Worm (Caenorhabditis elegans) whole organism, young adult: ENCODE results near the gene sra-27.

ENCODE experiments used
- B0035.1 ChIP-seq: sonication (generic microtip); optimal IDR thresholded peaks from 2 replicates; lab custom pipeline; 2016; ENCODE audit warnings: missing genetic modification characterization, mild to moderate bottlenecking, missing compliant biosample characterization, missing genotype, missing genetic modification reagents
- F55B11.4 ChIP-seq: sonication (generic microtip); optimal IDR thresholded peaks from 2 replicates; lab custom pipeline; 2016; ENCODE audit warnings: missing compliant biosample characterization, missing genetic modification characterization, borderline replicate concordance; ENCODE audit not compliant: insufficient read depth
- Y53G8AR.9 ChIP-seq: fragments of 200-800 bp; sonication (Bioruptor generic); conservative IDR thresholded peaks from 2 replicates; pipeline ENCODE4 v1.3.6; 2022; ENCODE audit warnings: missing genetic modification reagents, missing genetic modification characterization, missing compliant biosample characterization
- Y95B8A.8 ChIP-seq: fragments of 200-800 bp; sonication (Bioruptor generic); IDR thresholded peaks from 2 replicates; pipeline ENCODE4 v1.3.6; 2022; ENCODE audit warnings: missing genetic modification reagents, missing genetic modification characterization, missing compliant biosample characterization
- egl-44 ChIP-seq: fragments of 200-800 bp; sonication (Bioruptor generic); IDR thresholded peaks from 2 replicates; pipeline ENCODE4 v1.3.6; 2022; ENCODE audit warnings: missing genetic modification reagents, missing genetic modification characterization, missing compliant biosample characterization
- lin-35 ChIP-seq, 3 experiments: fragments of 150-350 bp in 2 of 3; sonication (generic microtip) in 1 of 3; optimal IDR thresholded peaks; 2 replicates each; lab custom pipeline; 2014 to 2018; ENCODE audit warnings: missing biosample characterization in 3 of 3, missing genetic modification characterization in 3 of 3, missing genetic modification reagents in 3 of 3
- lin-54 ChIP-seq: fragments of 200-800 bp; sonication (Bioruptor generic); optimal IDR thresholded peaks from 2 replicates; lab custom pipeline; 2018; ENCODE audit warnings: mild to moderate bottlenecking, missing genetic modification characterization, missing compliant biosample characterization
- mes-4 ChIP-seq: sonication (generic microtip); optimal IDR thresholded peaks from 2 replicates; lab custom pipeline; 2016; ENCODE audit warnings: missing genotype, missing genetic modification characterization, missing compliant biosample characterization
- nfyb-1 ChIP-seq: fragments of 200-800 bp; sonication (Bioruptor generic); IDR thresholded peaks from 2 replicates; pipeline ENCODE4 v1.3.6; 2022; ENCODE audit warnings: missing genetic modification reagents, missing genetic modification characterization, missing compliant biosample characterization
- pha-4 ChIP-seq: fragments of 150-350 bp; sonication (generic microtip); optimal IDR thresholded peaks from 2 replicates; lab custom pipeline; 2014; ENCODE audit warnings: missing biosample characterization, missing genetic modification reagents, missing genetic modification characterization
- repo-1 ChIP-seq: sonication (generic microtip); optimal IDR thresholded peaks from 2 replicates; lab custom pipeline; 2017; ENCODE audit warnings: mild to moderate bottlenecking, missing genetic modification characterization, missing compliant biosample characterization
- sdz-38 ChIP-seq: sonication (generic microtip); optimal IDR thresholded peaks from 2 replicates; lab custom pipeline; 2016; ENCODE audit warnings: missing genotype, missing genetic modification characterization, missing compliant biosample characterization

DNA sequence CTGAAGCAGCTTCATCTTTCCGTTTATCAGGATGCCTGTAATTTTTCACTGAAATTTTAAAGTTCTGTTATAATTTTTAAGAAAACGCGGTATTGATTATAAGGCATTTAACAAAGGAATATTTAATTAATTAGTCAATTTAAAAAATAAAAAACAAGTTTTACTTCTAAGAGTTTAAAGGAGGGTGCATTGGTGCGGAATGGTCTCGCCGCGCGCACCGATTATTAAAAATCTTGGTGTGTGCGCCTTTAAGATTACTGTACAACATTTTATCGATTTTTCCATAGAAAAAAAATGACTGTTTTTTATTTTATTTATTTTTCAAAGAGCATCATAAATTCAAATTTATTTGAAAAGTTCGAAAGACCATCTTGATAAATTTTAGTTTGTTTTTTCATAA lies 28.7 kb downstream of the sra-27 start:
- TF ChIP-seq lin-54 (GFP tag; lab: Kevin White, UChicago) = no peak
- no peak for TF ChIP-seq pha-4 (tag; lab: Kevin White, UChicago)
- no peak for TF ChIP-seq Y95B8A.8 (GFP tag; lab: Robert Waterston, UW)
- TF ChIP-seq lin-35 (GFP tag; optimal IDR thresholded peaks at IDR 0.05; lab: Kevin White, UChicago) = no peak
- TF ChIP-seq Y53G8AR.9 = no peak
- TF ChIP-seq mes-4 (tag; lab: Kevin White, UChicago) = no peak
- no peak for TF ChIP-seq sdz-38
- no peak for TF ChIP-seq F55B11.4 (tag; lab: Kevin White, UChicago)
- TF ChIP-seq B0035.1 (tag; lab: Kevin White, UChicago) = no peak
- no peak for TF ChIP-seq repo-1
- no peak for TF ChIP-seq nfyb-1 (GFP tag; lab: Robert Waterston, UW)
- no peak for TF ChIP-seq egl-44 (GFP tag; lab: Robert Waterston, UW)
